Worm (Caenorhabditis elegans): ENCODE results near the gene F02E11.2.

- TF ChIP-seq cebp-2 (GFP tag; IDR thresholded peaks at IDR 0.05) (no peak), aptf-3 (GFP tag; IDR thresholded peaks at IDR 0.05) (no peak), lir-1 (GFP tag; conservative IDR thresholded peaks at IDR 0.05) (no peak), bed-2 (GFP tag; IDR thresholded peaks at IDR 0.05) (no peak), rec-8 (tag; optimal IDR thresholded peaks at IDR 0.05) (no peak), ZK185.1 (tag; optimal IDR thresholded peaks at IDR 0.05; ENCODE audit: poor library complexity, severe bottlenecking) (no peak), snpc-4 (GFP tag; optimal IDR thresholded peaks at IDR 0.05) (no peak), snpc-4 (tag; optimal IDR thresholded peaks at IDR 0.05) (no peak), hmg-20 (GFP tag; IDR thresholded peaks at IDR 0.05) (no peak), nfya-1 (tag; optimal IDR thresholded peaks at IDR 0.05; ENCODE audit: borderline replicate concordance, insufficient read depth) (no peak), Y53G8AR.9 (GFP tag; conservative IDR thresholded peaks at IDR 0.05) (no peak), Y95B8A.8 (GFP tag; IDR thresholded peaks at IDR 0.05) (no peak)
These were observed 34.0 kb downstream of the F02E11.2 start, which contains the start of gene btb-16 for ce11 chrII:3296644-3297043.
